Worm (Caenorhabditis elegans) whole organism, midembryonic: ENCODE measurements around the gene Y60A3A.23.

Experiments used
- T22C8.4 ChIP-seq: fragments of 200-800 bp; sonication (Bioruptor generic); IDR thresholded peaks from 2 replicates; pipeline ENCODE4 v1.3.6; 2022; ENCODE audit warnings: missing genetic modification characterization, missing compliant biosample characterization
- cog-1 ChIP-seq: sonication (generic microtip); optimal IDR thresholded peaks from 2 replicates; lab custom pipeline; 2016; ENCODE audit warnings: missing genetic modification characterization, missing compliant biosample characterization
- flt-1 ChIP-seq: fragments of 200-800 bp; sonication (Bioruptor generic); IDR thresholded peaks from 2 replicates; pipeline ENCODE4 v1.3.6; 2022; ENCODE audit warnings: missing genetic modification characterization, missing compliant biosample characterization
- klf-2 ChIP-seq: fragments of 200-800 bp; sonication (Bioruptor generic); conservative IDR thresholded peaks from 2 replicates; pipeline ENCODE4 v1.3.6; 2022; ENCODE audit warnings: missing genetic modification reagents, missing genetic modification characterization, missing compliant biosample characterization
- med-1 ChIP-seq: sonication (generic microtip); optimal IDR thresholded peaks from 2 replicates; lab custom pipeline; 2017; ENCODE audit warnings: missing genetic modification characterization, mild to moderate bottlenecking, missing compliant biosample characterization, antibody characterized with exemption, missing genetic modification reagents; ENCODE audit not compliant: insufficient read depth
- ref-1 ChIP-seq: fragments of 200-800 bp; sonication (Bioruptor generic); conservative IDR thresholded peaks from 2 replicates; pipeline ENCODE4 v1.3.6; 2022; ENCODE audit warnings: missing genetic modification reagents, missing genetic modification characterization, missing compliant biosample characterization
- tab-1 ChIP-seq: fragments of 200-800 bp; sonication (Bioruptor generic); IDR thresholded peaks from 2 replicates; pipeline ENCODE4 v1.3.6; 2022; ENCODE audit warnings: missing genetic modification characterization, missing compliant biosample characterization
- ztf-23 ChIP-seq: fragments of 200-800 bp; sonication (Bioruptor generic); IDR thresholded peaks from 2 replicates; pipeline ENCODE4 v1.3.6; 2022; ENCODE audit warnings: missing genetic modification reagents, missing genetic modification characterization, missing compliant biosample characterization
- ztf-29 ChIP-seq: fragments of 200-800 bp; sonication (Bioruptor generic); IDR thresholded peaks from 2 replicates; pipeline ENCODE4 v1.3.6; 2022; ENCODE audit warnings: missing genetic modification reagents, missing genetic modification characterization, missing compliant biosample characterization

Y60A3A.23 gene

ce11 chrV:20007470-20007869 is at the start of gene Y60A3A.23:
Y60A3A.23 (plus strand) TSS chrV:20007770.
- TF ChIP-seq T22C8.4 (GFP tag; lab: Robert Waterston, UW) (no peak), cog-1 (no peak), ztf-23 (GFP tag; lab: Robert Waterston, UW) (no peak), med-1 (GFP tag; lab: Kevin White, UChicago) (no peak), ref-1 (GFP tag; lab: Robert Waterston, UW) (no peak), ztf-29 (GFP tag; lab: Robert Waterston, UW) (no peak), klf-2 (GFP tag; lab: Robert Waterston, UW) (no peak), flt-1 (GFP tag; lab: Robert Waterston, UW) (no peak), tab-1 (GFP tag; lab: Robert Waterston, UW) (no peak)

- TF ChIP-seq klf-2 (GFP tag; lab: Robert Waterston, UW): no peak
- no peak for TF ChIP-seq flt-1 (GFP tag; lab: Robert Waterston, UW)
- TF ChIP-seq ref-1 (GFP tag; lab: Robert Waterston, UW): no peak
- TF ChIP-seq tab-1 (GFP tag; lab: Robert Waterston, UW): no peak
- no peak for TF ChIP-seq cog-1
These were observed 48.8 kb upstream of the Y60A3A.23 start, which contains the start of gene srh-172 for ce11 chrV:19958744-19959143. srh-172 (plus strand) TSS chrV:19959044.

ce11 chrV:19961971-19962370 is 45.6 kb upstream of the Y60A3A.23 start:
- TF ChIP-seq ztf-29 (GFP tag; lab: Robert Waterston, UW) (no peak), ztf-23 (GFP tag; lab: Robert Waterston, UW) (no peak), cog-1 (no peak), flt-1 (GFP tag; lab: Robert Waterston, UW) (no peak), klf-2 (GFP tag; lab: Robert Waterston, UW) (no peak), med-1 (GFP tag; lab: Kevin White, UChicago) (no peak), T22C8.4 (GFP tag; lab: Robert Waterston, UW) (no peak), ref-1 (GFP tag; lab: Robert Waterston, UW) (no peak), tab-1 (GFP tag; lab: Robert Waterston, UW) (no peak)

- no peak for TF ChIP-seq flt-1 (GFP tag; lab: Robert Waterston, UW)
- TF ChIP-seq ref-1 (GFP tag; lab: Robert Waterston, UW): no peak
- no peak for TF ChIP-seq ztf-23 (GFP tag; lab: Robert Waterston, UW)
- TF ChIP-seq klf-2 (GFP tag; lab: Robert Waterston, UW): no peak
- TF ChIP-seq tab-1 (GFP tag; lab: Robert Waterston, UW): no peak
- TF ChIP-seq T22C8.4 (GFP tag; lab: Robert Waterston, UW): no peak
- TF ChIP-seq med-1 (GFP tag; lab: Kevin White, UChicago): no peak
- no peak for TF ChIP-seq ztf-29 (GFP tag; lab: Robert Waterston, UW)
These were observed 41.9 kb upstream of the Y60A3A.23 start, which contains the start of gene srh-171 for ce11 chrV:19965626-19966025. srh-171 (plus strand) TSS chrV:19965700.

- TF ChIP-seq cog-1 (no peak), ztf-23 (GFP tag; lab: Robert Waterston, UW) (no peak), med-1 (GFP tag; lab: Kevin White, UChicago) (no peak), klf-2 (GFP tag; lab: Robert Waterston, UW) (no peak), ztf-29 (GFP tag; lab: Robert Waterston, UW) (no peak), ref-1 (GFP tag; lab: Robert Waterston, UW) (no peak), flt-1 (GFP tag; lab: Robert Waterston, UW) (no peak), tab-1 (GFP tag; lab: Robert Waterston, UW) (no peak), T22C8.4 (GFP tag; lab: Robert Waterston, UW) (no peak)
These were observed 34.6 kb upstream of the Y60A3A.23 start, which contains the start of gene srh-173 for ce11 chrV:19972984-19973383. srh-173 (plus strand) TSS chrV:19973284.

DNA sequence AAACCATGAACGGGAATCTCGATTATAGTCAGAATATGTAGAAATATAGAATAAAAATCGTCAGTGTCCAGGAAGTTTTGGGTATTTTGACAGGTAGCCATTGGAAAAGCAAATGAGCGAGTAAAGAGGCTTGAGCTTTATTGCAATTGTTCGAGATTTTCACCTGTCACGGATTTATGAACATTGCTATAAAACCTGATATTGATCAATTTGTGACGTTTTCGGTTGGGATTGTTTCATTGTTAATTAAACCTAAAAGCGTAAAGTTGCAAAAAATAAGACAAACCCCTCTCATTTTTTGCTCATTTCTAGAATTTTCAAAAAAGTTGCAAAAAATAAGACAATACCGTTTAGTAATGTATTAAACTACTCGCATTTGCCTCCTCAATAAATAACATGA is 29.4 kb upstream of the Y60A3A.23 start, which contains the start of gene srh-183:
Gene srh-183 (minus strand): TSS at position 101 of the 400 bp plus-strand sequence.
- TF ChIP-seq T22C8.4 (GFP tag; lab: Robert Waterston, UW): no peak
- TF ChIP-seq klf-2 (GFP tag; lab: Robert Waterston, UW): no peak
- TF ChIP-seq ztf-29 (GFP tag; lab: Robert Waterston, UW): no peak
- TF ChIP-seq tab-1 (GFP tag; lab: Robert Waterston, UW): no peak
- TF ChIP-seq cog-1: no peak
- TF ChIP-seq ztf-23 (GFP tag; lab: Robert Waterston, UW): no peak
- no peak for TF ChIP-seq flt-1 (GFP tag; lab: Robert Waterston, UW)
- TF ChIP-seq ref-1 (GFP tag; lab: Robert Waterston, UW): no peak
- no peak for TF ChIP-seq med-1 (GFP tag; lab: Kevin White, UChicago)

DNA sequence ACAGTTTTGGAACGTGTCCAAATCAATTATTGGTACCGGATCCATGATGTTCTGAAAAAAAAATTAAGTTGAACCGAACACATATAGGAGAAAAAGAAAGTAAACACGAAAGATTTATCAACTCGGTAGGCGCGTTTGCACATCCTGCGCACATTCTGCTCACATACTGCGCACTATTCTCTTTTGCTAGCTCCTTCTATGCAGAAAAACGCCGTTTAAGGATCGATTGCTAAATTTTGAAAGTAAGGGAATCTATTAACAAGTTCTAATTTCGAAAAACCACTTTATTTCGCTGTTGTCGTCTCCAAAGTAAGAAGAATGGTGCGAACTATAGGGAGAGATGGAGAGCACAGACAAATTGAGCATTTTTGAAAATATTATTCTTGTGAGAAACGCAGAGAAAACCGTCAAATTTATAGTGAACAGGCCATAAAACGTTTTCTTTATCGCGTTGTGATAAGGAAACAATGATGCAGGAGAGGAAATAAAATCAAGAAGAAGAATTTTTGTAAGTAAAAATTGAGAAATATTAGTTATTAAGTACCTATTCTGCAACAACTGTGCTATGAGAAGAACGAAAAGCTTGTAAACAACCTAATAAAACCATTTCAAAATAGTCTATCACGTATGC is 25.6 kb upstream of the Y60A3A.23 start, which contains the start of gene Y60A3A.24:
Gene Y60A3A.24 (minus strand): TSS at position 51 of the 631 bp plus-strand sequence.
- no peak for TF ChIP-seq flt-1 (GFP tag; lab: Robert Waterston, UW)
- TF ChIP-seq med-1 (GFP tag; lab: Kevin White, UChicago): no peak
- TF ChIP-seq ztf-23 (GFP tag; lab: Robert Waterston, UW): no peak
- no peak for TF ChIP-seq klf-2 (GFP tag; lab: Robert Waterston, UW)
- no peak for TF ChIP-seq T22C8.4 (GFP tag; lab: Robert Waterston, UW)
- TF ChIP-seq tab-1 (GFP tag; lab: Robert Waterston, UW): no peak
- TF ChIP-seq ref-1 (GFP tag; lab: Robert Waterston, UW): no peak
- TF ChIP-seq ztf-29 (GFP tag; lab: Robert Waterston, UW): no peak
- no peak for TF ChIP-seq cog-1

ce11 chrV:19986213-19986612 is 21.4 kb upstream of the Y60A3A.23 start, which contains the start of gene clec-260:
clec-260 (minus strand) TSS chrV:19986313.
- TF ChIP-seq klf-2 (GFP tag; lab: Robert Waterston, UW) (no peak), ztf-23 (GFP tag; lab: Robert Waterston, UW) (no peak), T22C8.4 (GFP tag; lab: Robert Waterston, UW) (no peak), ztf-29 (GFP tag; lab: Robert Waterston, UW) (no peak), tab-1 (GFP tag; lab: Robert Waterston, UW) (no peak), med-1 (GFP tag; lab: Kevin White, UChicago) (no peak), cog-1 (no peak), ref-1 (GFP tag; lab: Robert Waterston, UW) (no peak), flt-1 (GFP tag; lab: Robert Waterston, UW) (no peak)
